Fruit fly (Drosophila melanogaster): ENCODE measurements around the gene Bulli.
A peak's percentile ranks its signal among the peaks of the same experiment; 100 is the strongest.

Gene Bulli

DNA sequence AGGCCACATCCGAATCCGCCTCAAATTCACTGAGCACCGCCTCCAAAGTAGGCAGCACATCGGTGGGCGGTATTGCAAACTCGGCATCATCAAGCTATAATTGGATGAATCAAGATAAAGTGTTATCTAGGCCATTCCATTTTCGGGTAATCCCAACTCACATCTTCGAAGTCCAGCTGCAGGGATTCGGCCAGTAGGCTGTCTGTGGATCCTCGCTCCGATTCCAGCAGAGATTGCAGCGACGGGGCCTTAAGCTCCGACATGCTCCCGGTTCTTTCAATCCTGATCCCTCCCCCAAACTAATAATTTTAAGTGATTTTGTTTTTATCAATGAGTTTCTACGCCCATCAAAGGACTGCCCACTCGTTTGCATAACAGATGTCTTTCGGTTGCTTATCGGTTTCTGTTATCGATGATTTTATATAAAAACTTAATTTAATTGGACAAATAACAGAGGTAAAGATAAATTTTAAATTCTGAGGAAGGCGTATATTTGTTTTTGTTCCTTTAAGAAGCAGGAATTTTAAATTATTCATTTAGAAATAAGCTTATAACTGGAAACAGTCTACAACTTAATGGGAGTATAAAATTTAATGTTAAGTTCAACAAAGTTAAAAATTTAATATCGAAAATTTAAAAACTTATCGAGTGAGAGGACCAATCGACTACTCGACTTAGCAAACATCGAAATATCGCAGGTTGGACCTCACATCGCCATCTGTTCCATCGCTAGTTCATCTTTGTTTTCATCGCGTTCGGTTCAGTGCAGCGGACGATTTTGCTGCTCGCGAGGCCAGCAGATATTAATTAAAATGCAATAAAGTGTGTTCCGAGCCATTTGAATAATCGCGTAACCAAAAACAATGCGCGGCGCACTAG lies 6.7 kb downstream of the Bulli start, which contains the start of the genes Vps8 and sfl:
Vps8 (minus strand) TSS at position 370 of the 879 bp plus-strand sequence.
sfl (plus strand) TSS at position 753 of the 879 bp plus-strand sequence.
- TF ChIP-seq Bgb (GFP tag; IDR thresholded peaks at IDR 0.05; ENCODE audit: partially characterized antibody), result peak; percentile 88
- no peak for TF ChIP-seq sim (GFP tag; IDR thresholded peaks at IDR 0.05)
- TF ChIP-seq Opbp (GFP tag; IDR thresholded peaks at IDR 0.05; ENCODE audit: partially characterized antibody), result peak; percentile 87
- TF ChIP-seq tx (GFP tag; optimal IDR thresholded peaks at IDR 0.05), result no peak
- TF ChIP-seq CG7745 (tag; optimal IDR thresholded peaks at IDR 0.05), result no peak
- TF ChIP-seq NfI (GFP tag; optimal IDR thresholded peaks at IDR 0.05), result peak; percentile 27
- TF ChIP-seq Ptx1 (GFP tag; IDR thresholded peaks at IDR 0.05), result no peak
- no peak for TF ChIP-seq stc (GFP tag; IDR thresholded peaks at IDR 0.05)
- TF ChIP-seq CG5180 (GFP tag; optimal IDR thresholded peaks at IDR 0.05), result no peak
- TF ChIP-seq cg (GFP tag; optimal IDR thresholded peaks at IDR 0.05), result no peak
- no peak for TF ChIP-seq CG32772 (GFP tag; IDR thresholded peaks at IDR 0.05)
- TF ChIP-seq Antp (GFP tag; optimal IDR thresholded peaks at IDR 0.05), result no peak
- no peak for TF ChIP-seq bcd (GFP tag; optimal IDR thresholded peaks at IDR 0.05)
- TF ChIP-seq CG9817 (tag; optimal IDR thresholded peaks at IDR 0.05), result no peak
- TF ChIP-seq Six4 (GFP tag; optimal IDR thresholded peaks at IDR 0.05), result no peak
- TF ChIP-seq CG12744 (GFP tag; optimal IDR thresholded peaks at IDR 0.05), result no peak
- TF ChIP-seq Eip74EF (GFP tag; optimal IDR thresholded peaks at IDR 0.05), result no peak
- TF ChIP-seq CG12391 (tag; optimal IDR thresholded peaks at IDR 0.05), result peak; percentile 58
- no peak for TF ChIP-seq slou (GFP tag; optimal IDR thresholded peaks at IDR 0.05)
- TF ChIP-seq Trl (optimal IDR thresholded peaks at IDR 0.05), result no peak
- TF ChIP-seq Trl (GFP tag; optimal IDR thresholded peaks at IDR 0.05), result no peak
- TF ChIP-seq CG33213 (GFP tag; optimal IDR thresholded peaks at IDR 0.05), result peak; percentile 12
- TF ChIP-seq gce (GFP tag; IDR thresholded peaks at IDR 0.05), result peak; percentile 15; the same call in 1 of the 3 replicates
- peak; percentile 9 for TF ChIP-seq CG15269 (tag; optimal IDR thresholded peaks at IDR 0.05)
- peak; percentile 32 for TF ChIP-seq Lhr (GFP tag; optimal IDR thresholded peaks at IDR 0.05)
- peak; percentile 3 for TF ChIP-seq Max (GFP tag; optimal IDR thresholded peaks at IDR 0.05)
- TF ChIP-seq hth (optimal IDR thresholded peaks at IDR 0.05), result no peak
- peak; percentile 4 for TF ChIP-seq Myb (GFP tag; optimal IDR thresholded peaks at IDR 0.05)
- no peak for TF ChIP-seq CG8765 (GFP tag; IDR thresholded peaks at IDR 0.05)
- no peak for TF ChIP-seq CkIIα-i1 (GFP tag; IDR thresholded peaks at IDR 0.05)
- TF ChIP-seq CG31224 (GFP tag; IDR thresholded peaks at IDR 0.05), result no peak
- TF ChIP-seq Hmx (GFP tag; optimal IDR thresholded peaks at IDR 0.05), result peak; percentile 7
- no peak for TF ChIP-seq fru (optimal IDR thresholded peaks at IDR 0.05)
- TF ChIP-seq CG10979 (tag; optimal IDR thresholded peaks at IDR 0.05), result peak; percentile 26
- TF ChIP-seq CG8924 (tag; optimal IDR thresholded peaks at IDR 0.05), result peak; percentile 34
- TF ChIP-seq Dip2 (GFP tag; IDR thresholded peaks at IDR 0.05), result no peak
- TF ChIP-seq CG42726 (GFP tag; IDR thresholded peaks at IDR 0.05; ENCODE audit: partially characterized antibody), result peak; percentile 93
- no peak for TF ChIP-seq ERR (GFP tag; optimal IDR thresholded peaks at IDR 0.05)
- TF ChIP-seq trem (tag; optimal IDR thresholded peaks at IDR 0.05), result peak; percentile 98
- TF ChIP-seq fd96Cb (tag; optimal IDR thresholded peaks at IDR 0.05), result no peak
- TF ChIP-seq aop (GFP tag; IDR thresholded peaks at IDR 0.05), result no peak
- no peak for TF ChIP-seq ash1 (GFP tag; optimal IDR thresholded peaks at IDR 0.05)
- TF ChIP-seq CHES-1-like (GFP tag; optimal IDR thresholded peaks at IDR 0.05), result peak; percentile 3
- TF ChIP-seq Ravus (GFP tag; IDR thresholded peaks at IDR 0.05), result no peak
- peak; percentile 15 for TF ChIP-seq Sox102F (GFP tag; optimal IDR thresholded peaks at IDR 0.05)
- peak; percentile 88 for TF ChIP-seq knrl (GFP tag; IDR thresholded peaks at IDR 0.05; ENCODE audit: partially characterized antibody)
- TF ChIP-seq sens (GFP tag), result peak; percentile 88
- peak; percentile 41; the same call in 1 of the 3 replicates for TF ChIP-seq jigr1 (GFP tag; IDR thresholded peaks at IDR 0.05)
- no peak for TF ChIP-seq CG4707 (GFP tag; optimal IDR thresholded peaks at IDR 0.05)
- TF ChIP-seq CG6175 (GFP tag; IDR thresholded peaks at IDR 0.05), result no peak

Data from whole organism, embryonic.